Worm (Caenorhabditis elegans) whole organism, L2 larva: ENCODE data around the gene R11D1.1.

Experiments
- ceh-82 ChIP-seq: fragments of 150-350 bp; optimal IDR thresholded peaks from 2 replicates; lab custom pipeline; 2014; ENCODE audit warnings: missing biosample characterization, missing genetic modification characterization
- elt-3 ChIP-seq: sonication (generic microtip); optimal IDR thresholded peaks from 2 replicates; lab custom pipeline; 2017; ENCODE audit warnings: missing biosample characterization, missing genetic modification characterization
- fos-1 ChIP-seq: fragments of 150-350 bp; optimal IDR thresholded peaks from 2 replicates; lab custom pipeline; 2014; ENCODE audit warnings: missing biosample characterization, missing genetic modification characterization
- ztf-1 ChIP-seq: fragments of 200-800 bp; sonication (Bioruptor generic); conservative IDR thresholded peaks from 2 replicates; pipeline ENCODE4 v1.3.6; 2022; ENCODE audit warnings: missing genetic modification characterization, missing compliant biosample characterization

ce11 chrV:12733465-12734248 is 29.5 kb downstream of the R11D1.1 start, which contains the start of the genes dhs-21 and xbx-9:
- TF ChIP-seq ztf-1 (GFP tag; lab: Robert Waterston, UW) (no peak), fos-1 (tag; lab: Kevin White, UChicago) (peak; percentile 59), ceh-82 (no peak), elt-3 (tag; lab: Kevin White, UChicago) (no peak)
